Worm (Caenorhabditis elegans) whole organism, young adult: ENCODE results near the gene F13E9.12.

Experiments
- attf-3 ChIP-seq: fragments of 200-800 bp; sonication (Bioruptor generic); conservative IDR thresholded peaks from 2 replicates; pipeline ENCODE4 v1.3.6; 2022; ENCODE audit warnings: missing genetic modification reagents, missing genetic modification characterization, missing compliant biosample characterization
- attf-6 ChIP-seq: fragments of 200-800 bp; sonication (Bioruptor generic); IDR thresholded peaks from 2 replicates; pipeline ENCODE4 v1.3.6; 2022; ENCODE audit warnings: missing genetic modification reagents, missing genetic modification characterization, missing compliant biosample characterization
- ceh-79 ChIP-seq: sonication (generic microtip); optimal IDR thresholded peaks from 2 replicates; lab custom pipeline; 2017; ENCODE audit warnings: mild to moderate bottlenecking, missing genetic modification characterization, missing compliant biosample characterization
- dox-1 ChIP-seq: fragments of 200-800 bp; sonication (Bioruptor generic); IDR thresholded peaks from 2 replicates; pipeline ENCODE4 v1.3.6; 2022; ENCODE audit warnings: missing genetic modification reagents, missing genetic modification characterization, missing compliant biosample characterization
- lin-26 ChIP-seq: fragments of 200-800 bp; sonication (Bioruptor generic); IDR thresholded peaks from 2 replicates; pipeline ENCODE4 v1.3.6; 2022; ENCODE audit warnings: missing genetic modification reagents, missing genetic modification characterization, missing compliant biosample characterization
- mcd-1 ChIP-seq: fragments of 200-800 bp; sonication (Bioruptor generic); IDR thresholded peaks from 2 replicates; pipeline ENCODE4 v1.3.6; 2022; ENCODE audit warnings: missing genetic modification reagents, missing genetic modification characterization, missing compliant biosample characterization
- mxl-1 ChIP-seq: sonication (generic microtip); optimal IDR thresholded peaks from 2 replicates; lab custom pipeline; 2016; ENCODE audit warnings: missing genetic modification characterization, missing compliant biosample characterization
- nfya-1 ChIP-seq: sonication (generic microtip); optimal IDR thresholded peaks from 2 replicates; lab custom pipeline; 2017; ENCODE audit warnings: antibody characterized with exemption, missing compliant biosample characterization, missing genetic modification characterization, borderline replicate concordance; ENCODE audit not compliant: insufficient read depth
- nfyb-1 ChIP-seq: fragments of 200-800 bp; sonication (Bioruptor generic); IDR thresholded peaks from 2 replicates; pipeline ENCODE4 v1.3.6; 2022; ENCODE audit warnings: missing genetic modification reagents, missing genetic modification characterization, missing compliant biosample characterization
- nhr-120 ChIP-seq: fragments of 200-800 bp; sonication (Bioruptor generic); IDR thresholded peaks from 2 replicates; pipeline ENCODE4 v1.3.6; 2022; ENCODE audit warnings: missing genetic modification characterization, missing compliant biosample characterization
- tbp1 ChIP-seq: fragments of 200-800 bp; sonication (Bioruptor generic); optimal IDR thresholded peaks from 2 replicates; lab custom pipeline; 2018; ENCODE audit warnings: mild to moderate bottlenecking, missing genetic modification characterization, missing compliant biosample characterization
- tbx-9 ChIP-seq: sonication (generic microtip); optimal IDR thresholded peaks from 2 replicates; lab custom pipeline; 2016; ENCODE audit warnings: borderline replicate concordance, missing genetic modification characterization, inconsistent platforms, missing compliant biosample characterization
- ztf-26 ChIP-seq: sonication (generic microtip); optimal IDR thresholded peaks from 2 replicates; lab custom pipeline; 2017; ENCODE audit warnings: missing genetic modification characterization, missing compliant biosample characterization
- ztf-3 ChIP-seq: fragments of 200-800 bp; sonication (Bioruptor generic); optimal IDR thresholded peaks from 2 replicates; lab custom pipeline; 2018; ENCODE audit warnings: mild to moderate bottlenecking, missing genetic modification characterization, missing compliant biosample characterization

The F13E9.12 gene

ce11 chrIV:10832148-10832547, 42.3 kb downstream of the F13E9.12 start, which contains the start of gene best-15:
Gene best-15, minus strand, starts transcription at chrIV:10832248.
- TF ChIP-seq nfya-1 (tag; lab: Kevin White, UChicago) (no peak), ztf-3 (GFP tag; lab: Kevin White, UChicago) (no peak), nhr-120 (GFP tag; lab: Robert Waterston, UW) (no peak), ceh-79 (tag; lab: Kevin White, UChicago) (no peak), attf-6 (GFP tag; lab: Robert Waterston, UW) (no peak), tbx-9 (tag; lab: Kevin White, UChicago) (no peak), lin-26 (GFP tag; lab: Robert Waterston, UW) (no peak), mxl-1 (tag; lab: Kevin White, UChicago) (no peak)

- TF ChIP-seq nhr-120 (GFP tag; lab: Robert Waterston, UW): no peak
- no peak for TF ChIP-seq tbp1 (GFP tag; lab: Kevin White, UChicago)
Observed at ce11 chrIV:10828049-10828448, 46.4 kb downstream of the F13E9.12 start, which contains the start of gene npax-3. Gene npax-3, minus strand, starts transcription at chrIV:10828149.

- TF ChIP-seq dox-1 (GFP tag; lab: Robert Waterston, UW) (no peak), ztf-26 (tag; lab: Kevin White, UChicago) (peak; percentile 4)
Observed at ce11 chrIV:10826029-10826428, 48.4 kb downstream of the F13E9.12 start.

ce11 chrIV:10825383-10825782, 49.0 kb downstream of the F13E9.12 start:
- 0 out of 2 replicates have a peak, but pooled peaks have one; percentile 19 for TF ChIP-seq lin-26 (GFP tag; lab: Robert Waterston, UW)
- TF ChIP-seq nfyb-1: peak; percentile 52; the same call in 1 of the 2 replicates
- TF ChIP-seq mcd-1 (GFP tag; lab: Robert Waterston, UW): no peak
- TF ChIP-seq attf-3: no peak
